Worm (Caenorhabditis elegans) whole organism, dauer: Measurements from ENCODE around the gene K07E3.9.

Experiments used
- unc-62 ChIP-seq: sonication (generic microtip); optimal IDR thresholded peaks from 2 replicates; lab custom pipeline; 2017; ENCODE audit warnings: missing biosample characterization, missing genetic modification reagents, missing genetic modification characterization

The K07E3.9 gene

ce11 chrX:8107921-8108320, at the start of gene K07E3.9:
Gene K07E3.9 (plus strand): TSS chrX:8108221.
- TF ChIP-seq unc-62 (GFP tag; lab: Kevin White, UChicago) = no peak

ce11 chrX:8059999-8060398, 48.0 kb upstream of the K07E3.9 start:
- no peak for TF ChIP-seq unc-62 (GFP tag; lab: Kevin White, UChicago)

- no peak for TF ChIP-seq unc-62 (GFP tag; lab: Kevin White, UChicago)
Observed at ce11 chrX:8060823-8061222, 47.2 kb upstream of the K07E3.9 start, which contains the start of gene C18A11.3. Gene C18A11.3 (plus strand): TSS chrX:8061123.

ce11 chrX:8067268-8067667, 40.8 kb upstream of the K07E3.9 start, which contains the start of gene C18A11.2:
Gene C18A11.2 (plus strand): TSS chrX:8067568.
- no peak for TF ChIP-seq unc-62 (GFP tag; lab: Kevin White, UChicago)

ce11 chrX:8069293-8069692, 38.7 kb upstream of the K07E3.9 start, which contains the start of gene C18A11.1:
Gene C18A11.1 (plus strand): TSS chrX:8069328.
- TF ChIP-seq unc-62 (GFP tag; lab: Kevin White, UChicago) = no peak

ce11 chrX:8074527-8074926, 33.5 kb upstream of the K07E3.9 start:
- no peak for TF ChIP-seq unc-62 (GFP tag; lab: Kevin White, UChicago)

- TF ChIP-seq unc-62 (GFP tag; lab: Kevin White, UChicago) = no peak
Observed at ce11 chrX:8077748-8078147, 30.3 kb upstream of the K07E3.9 start, which contains the start of gene C46F2.1. Gene C46F2.1 (plus strand): TSS chrX:8078048.

- TF ChIP-seq unc-62 (GFP tag; lab: Kevin White, UChicago) = no peak
Observed at ce11 chrX:8078374-8078773, 29.6 kb upstream of the K07E3.9 start.

- no peak for TF ChIP-seq unc-62 (GFP tag; lab: Kevin White, UChicago)
Observed at ce11 chrX:8078899-8079298, 29.1 kb upstream of the K07E3.9 start.

- TF ChIP-seq unc-62 (GFP tag; lab: Kevin White, UChicago) = no peak
Observed at ce11 chrX:8082703-8083102, 25.3 kb upstream of the K07E3.9 start.

ce11 chrX:8083330-8083729, 24.7 kb upstream of the K07E3.9 start:
- TF ChIP-seq unc-62 (GFP tag; lab: Kevin White, UChicago) = no peak

- no peak for TF ChIP-seq unc-62 (GFP tag; lab: Kevin White, UChicago)
Observed at ce11 chrX:8083919-8084318, 24.1 kb upstream of the K07E3.9 start, which contains the start of gene K07E3.4. Gene K07E3.4 (minus strand): TSS chrX:8084018.

ce11 chrX:8084669-8085068, 23.4 kb upstream of the K07E3.9 start:
- TF ChIP-seq unc-62 (GFP tag; lab: Kevin White, UChicago) = no peak

ce11 chrX:8086450-8086724, 21.6 kb upstream of the K07E3.9 start, which contains the start of gene dao-3:
Gene dao-3 (minus strand): TSS chrX:8086550.
- no peak for TF ChIP-seq unc-62 (GFP tag; lab: Kevin White, UChicago)

- TF ChIP-seq unc-62 (GFP tag; lab: Kevin White, UChicago) = no peak
Observed at ce11 chrX:8086725-8087641, 21.0 kb upstream of the K07E3.9 start.

ce11 chrX:8088474-8088873, 19.5 kb upstream of the K07E3.9 start, which contains the start of gene vem-1:
Gene vem-1 (minus strand): TSS chrX:8088574.
- no peak for TF ChIP-seq unc-62 (GFP tag; lab: Kevin White, UChicago)
